Worm (Caenorhabditis elegans): ENCODE results near the gene rgl-1.
A peak's percentile ranks its signal among the peaks of the same experiment; 100 is the strongest.

rgl-1 gene

DNA sequence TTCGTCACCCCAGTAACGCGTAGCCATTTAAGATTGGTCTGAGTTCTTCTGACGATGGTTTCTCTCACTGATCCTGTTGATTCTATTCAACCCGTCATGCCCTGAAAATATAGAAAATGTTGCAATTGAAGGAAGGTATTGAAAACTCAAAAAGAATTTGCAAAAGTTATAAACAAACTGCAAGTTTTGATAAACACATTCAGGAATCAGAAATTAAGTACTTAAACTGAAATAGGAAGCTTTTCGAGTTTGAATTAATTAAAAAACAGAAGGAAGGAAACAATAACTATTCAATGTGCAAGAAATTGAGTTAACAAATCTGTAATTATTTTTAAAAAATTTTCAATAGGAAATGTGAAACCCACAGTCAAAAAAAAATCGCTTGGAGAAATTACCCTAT, at the start of gene rgl-1:
Gene rgl-1 (minus strand): TSS at position 101 of the 400 bp plus-strand sequence.
- no peak for TF ChIP-seq hlh-30 (tag; optimal IDR thresholded peaks at IDR 0.05; ENCODE audit: insufficient read depth)
- TF ChIP-seq dve-1 (tag; optimal IDR thresholded peaks at IDR 0.05) = no peak

DNA sequence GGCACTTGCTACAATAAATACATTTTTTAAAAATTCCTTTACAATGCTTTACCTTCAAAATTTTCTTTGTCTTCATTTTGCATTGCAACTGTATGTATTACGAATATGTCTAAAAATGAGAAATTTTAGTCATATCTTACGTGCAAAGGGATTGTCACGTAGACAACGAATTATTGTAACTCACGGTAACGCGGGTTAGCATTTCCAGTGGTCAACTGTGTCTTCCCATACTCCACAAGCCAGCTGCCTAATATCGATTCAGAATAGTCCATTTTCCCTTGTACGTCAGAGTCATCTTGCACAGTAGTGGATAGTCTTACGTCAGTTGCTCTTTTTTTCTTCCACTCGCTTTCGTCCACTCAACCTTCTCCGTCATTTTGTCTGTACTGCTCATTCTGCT, 42.4 kb upstream of the rgl-1 start, which contains the start of gene fbxb-71:
Gene fbxb-71 (plus strand): TSS at position 301 of the 400 bp plus-strand sequence.
- no peak for TF ChIP-seq fax-1 (tag; optimal IDR thresholded peaks at IDR 0.05)
- no peak for TF ChIP-seq pax-1 (tag; optimal IDR thresholded peaks at IDR 0.05)
- no peak for TF ChIP-seq K02D7.2 (tag; optimal IDR thresholded peaks at IDR 0.05)
- no peak for TF ChIP-seq pha-2 (tag; optimal IDR thresholded peaks at IDR 0.05)
- TF ChIP-seq che-1 (tag; optimal IDR thresholded peaks at IDR 0.05) = no peak
- TF ChIP-seq dve-1 (tag; optimal IDR thresholded peaks at IDR 0.05) = no peak
- no peak for TF ChIP-seq nhr-232 (tag; optimal IDR thresholded peaks at IDR 0.05)
- TF ChIP-seq rnt-1 (tag; optimal IDR thresholded peaks at IDR 0.05) = no peak

DNA sequence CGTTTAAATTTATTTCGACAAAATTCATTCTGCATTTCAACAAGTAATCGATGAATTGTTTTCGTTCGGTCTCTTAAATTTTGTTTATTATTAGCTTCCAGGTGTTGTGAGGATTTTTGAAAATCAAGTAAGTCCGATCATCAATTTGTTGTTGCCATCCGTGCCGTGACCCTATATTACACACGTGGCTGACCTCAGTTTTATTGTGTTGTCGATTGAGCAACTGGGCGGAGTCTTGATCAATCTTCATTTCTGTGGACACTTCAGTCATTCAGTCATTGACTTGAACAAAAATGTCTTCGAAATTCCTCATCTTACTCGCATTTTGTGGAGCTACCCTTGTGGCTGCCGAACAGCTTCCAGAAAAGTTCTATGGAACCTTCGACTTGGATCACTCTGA, 40.3 kb upstream of the rgl-1 start, which contains the start of gene lbp-2:
Gene lbp-2 (plus strand): TSS at position 102 of the 400 bp plus-strand sequence.
- TF ChIP-seq hlh-13 (GFP tag; optimal IDR thresholded peaks at IDR 0.05) (no peak), ahr-1 (tag; optimal IDR thresholded peaks at IDR 0.05) (no peak), tbx-7 (tag; optimal IDR thresholded peaks at IDR 0.05) (no peak), hlh-8 (tag; optimal IDR thresholded peaks at IDR 0.05) (no peak), fax-1 (tag; optimal IDR thresholded peaks at IDR 0.05) (no peak), pha-2 (tag; optimal IDR thresholded peaks at IDR 0.05) (no peak), ceh-18 (tag; optimal IDR thresholded peaks at IDR 0.05) (no peak)

DNA sequence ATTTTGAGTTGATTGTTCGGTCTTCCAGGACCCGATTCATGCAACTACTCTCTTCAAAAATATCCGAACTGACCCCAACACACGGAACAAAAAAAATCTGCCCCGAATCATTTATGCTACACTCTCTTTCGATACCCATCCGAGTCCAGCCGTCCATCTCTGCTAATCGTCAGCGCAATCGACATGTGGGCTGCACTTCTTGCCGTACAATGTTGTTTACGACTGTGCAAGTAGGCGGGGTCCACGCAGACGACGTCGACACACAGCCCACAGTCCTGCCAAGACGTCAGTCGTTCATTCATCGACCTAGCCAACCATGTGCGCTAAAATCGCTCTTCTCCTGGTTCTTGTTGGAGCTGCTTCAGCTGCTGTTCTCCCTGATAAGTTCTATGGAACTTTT, 38.7 kb upstream of the rgl-1 start, which contains the start of gene lbp-1:
Gene lbp-1 (plus strand): TSS at position 301 of the 400 bp plus-strand sequence.
- TF ChIP-seq hlh-13 (GFP tag; optimal IDR thresholded peaks at IDR 0.05) (no peak), dve-1 (tag; optimal IDR thresholded peaks at IDR 0.05) (no peak), hlh-15 (tag; optimal IDR thresholded peaks at IDR 0.05) (no peak), ceh-6 (GFP tag; optimal IDR thresholded peaks at IDR 0.05) (no peak)

DNA sequence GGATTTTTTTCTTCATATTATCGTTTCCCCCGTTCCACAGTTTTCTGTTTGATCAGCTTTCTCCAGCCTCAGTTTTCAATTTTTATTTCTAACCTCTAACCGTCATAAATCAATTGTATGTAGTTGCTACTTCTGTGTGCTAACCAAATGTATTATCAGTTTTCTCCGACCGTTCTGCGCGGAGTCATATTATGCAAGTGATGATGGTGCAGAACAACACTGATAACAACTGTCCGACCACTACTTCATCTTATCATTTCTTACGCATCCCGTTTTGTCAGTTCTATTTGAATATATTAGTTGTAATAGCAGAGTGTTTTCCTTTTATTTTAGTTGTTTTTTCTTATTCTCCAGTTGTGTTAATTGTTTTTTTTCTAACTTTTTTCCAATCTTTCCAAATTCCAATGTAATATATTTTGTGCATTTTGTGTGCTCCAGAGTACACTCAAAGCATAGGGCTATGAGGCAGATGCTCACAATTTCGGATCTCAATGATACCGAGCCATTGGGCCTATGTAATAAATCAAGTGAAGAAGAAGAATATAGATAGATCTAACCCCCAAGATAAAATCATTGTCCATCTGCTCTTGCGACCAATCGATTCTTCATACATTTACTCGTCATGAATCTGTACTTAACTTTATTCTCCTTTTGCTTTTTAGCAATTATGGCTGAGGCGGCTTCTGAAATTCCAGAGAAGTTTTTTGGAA, 36.8 kb upstream of the rgl-1 start, which contains the start of gene lbp-3:
Gene lbp-3 (plus strand): TSS at position 589 of the 710 bp plus-strand sequence.
- TF ChIP-seq pqm-1 (tag; optimal IDR thresholded peaks at IDR 0.05) (peak; percentile 39), pha-4 (tag; optimal IDR thresholded peaks at IDR 0.05) (no peak), elt-2 (tag; optimal IDR thresholded peaks at IDR 0.05) (peak; percentile 97), unc-55 (GFP tag; optimal IDR thresholded peaks at IDR 0.05) (peak; percentile 53), Y22D7AL.16 (tag; optimal IDR thresholded peaks at IDR 0.05) (no peak), npax-4 (tag; optimal IDR thresholded peaks at IDR 0.05) (no peak)

DNA sequence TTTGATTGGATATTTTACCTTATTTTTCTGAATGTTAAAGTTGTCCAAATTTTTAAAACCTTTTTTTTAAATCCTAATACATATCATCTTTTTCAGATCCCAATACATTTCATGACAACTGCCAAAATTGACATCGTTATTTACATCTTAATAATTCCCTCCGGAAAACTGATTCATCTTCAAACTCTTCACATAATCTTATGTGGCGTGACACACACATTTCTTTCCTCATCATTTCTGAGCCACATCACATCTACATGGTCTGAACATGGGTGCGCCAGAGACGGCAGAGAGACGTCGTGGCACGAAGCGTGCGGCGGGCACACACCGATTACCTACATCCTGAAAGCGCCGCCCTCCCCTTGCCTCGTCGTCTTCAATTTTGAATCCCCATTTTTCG, 32.3 kb upstream of the rgl-1 start, which contains the start of gene tba-9:
Gene tba-9 (plus strand): TSS at position 301 of the 400 bp plus-strand sequence.
- TF ChIP-seq pag-3 (tag; optimal IDR thresholded peaks at IDR 0.05; ENCODE audit: borderline replicate concordance) (no peak), ceh-31 (tag; optimal IDR thresholded peaks at IDR 0.05) (no peak), pat-9 (tag; optimal IDR thresholded peaks at IDR 0.05) (no peak), elt-2 (tag; optimal IDR thresholded peaks at IDR 0.05) (no peak), ceh-9 (tag; optimal IDR thresholded peaks at IDR 0.05) (no peak), unc-86 (tag; optimal IDR thresholded peaks at IDR 0.05) (no peak), zip-5 (tag; optimal IDR thresholded peaks at IDR 0.05) (no peak), ref-2 (tag; optimal IDR thresholded peaks at IDR 0.05) (no peak), che-1 (tag; optimal IDR thresholded peaks at IDR 0.05) (no peak), F13H6.1 (tag; optimal IDR thresholded peaks at IDR 0.05) (no peak), odd-2 (tag; optimal IDR thresholded peaks at IDR 0.05) (no peak), hlh-30 (tag; optimal IDR thresholded peaks at IDR 0.05; ENCODE audit: insufficient read depth) (no peak), hlh-15 (tag; optimal IDR thresholded peaks at IDR 0.05) (no peak)
